Fruit fly (Drosophila melanogaster) whole organism, embryonic: ENCODE results near the gene DNaseII.

Experiments
- ATbp ChIP-seq: fragments of 200-800 bp; sonication (Bioruptor generic); optimal IDR thresholded peaks from 2 replicates; lab custom pipeline; 2017; ENCODE audit warnings: missing biosample characterization, mild to moderate bottlenecking, missing genetic modification characterization, missing genetic modification reagents
- Antp ChIP-seq: fragments of 200-800 bp; sonication (Bioruptor generic); optimal IDR thresholded peaks from 3 replicates; lab custom pipeline; 2016; ENCODE audit warnings: missing biosample characterization, missing genetic modification characterization
- Awh ChIP-seq: fragments of 200-800 bp; sonication (Bioruptor generic); IDR thresholded peaks from 2 replicates; pipeline ENCODE4, ENCODE4 v1.3.6; 2022; ENCODE audit warnings: missing biosample characterization, missing genetic modification characterization
- BtbVII ChIP-seq: fragments of 200-800 bp; sonication (Bioruptor generic); optimal IDR thresholded peaks from 3 replicates; lab custom pipeline; 2017; ENCODE audit warnings: missing biosample characterization, mild to moderate bottlenecking, missing genetic modification characterization
- Bteb2 ChIP-seq: fragments of 200-800 bp; sonication (Bioruptor generic); optimal IDR thresholded peaks from 2 replicates; lab custom pipeline; 2016; ENCODE audit warnings: missing biosample characterization, missing genetic modification characterization
- CG11504 ChIP-seq: fragments of 200-800 bp; sonication (Bioruptor generic); optimal IDR thresholded peaks from 3 replicates; lab custom pipeline; 2019; ENCODE audit warnings: missing biosample characterization, mild to moderate bottlenecking, missing genetic modification characterization, moderate library complexity
- CG12155 ChIP-seq: fragments of 200-800 bp; sonication (Bioruptor generic); optimal IDR thresholded peaks from 3 replicates; lab custom pipeline; 2016; ENCODE audit warnings: missing biosample characterization, missing genetic modification characterization
- CG13624 ChIP-seq: fragments of 200-800 bp; sonication (Bioruptor generic); optimal IDR thresholded peaks from 2 replicates; lab custom pipeline; 2016; ENCODE audit warnings: missing biosample characterization, missing genetic modification characterization
- CG14441 ChIP-seq: fragments of 200-800 bp; sonication (Bioruptor generic); IDR thresholded peaks from 2 replicates; pipeline ENCODE4 v1.3.6; 2022; ENCODE audit warnings: missing biosample characterization, missing genetic modification characterization
- CG14860 ChIP-seq: fragments of 200-800 bp; sonication (Bioruptor generic); IDR thresholded peaks from 3 replicates; pipeline ENCODE4 v1.3.6; 2022; ENCODE audit warnings: missing biosample characterization, missing genetic modification characterization; ENCODE audit not compliant: partially characterized antibody
- CG16779 ChIP-seq: fragments of 200-800 bp; sonication (Bioruptor generic); IDR thresholded peaks from 2 replicates; pipeline ENCODE4 v1.3.6; 2022; ENCODE audit warnings: missing biosample characterization, missing genetic modification characterization
- CG18011 ChIP-seq: fragments of 200-800 bp; sonication (Bioruptor generic); optimal IDR thresholded peaks from 2 replicates; lab custom pipeline; 2017; ENCODE audit warnings: missing biosample characterization, missing genetic modification characterization, mild to moderate bottlenecking, moderate library complexity, missing genotype
- CG18262 ChIP-seq: fragments of 200-800 bp; optimal IDR thresholded peaks from 3 replicates; lab custom pipeline; 2019; ENCODE audit warnings: missing biosample characterization, mild to moderate bottlenecking, missing genetic modification characterization, moderate library complexity
- CG2129 ChIP-seq: fragments of 200-800 bp; sonication (Bioruptor generic); IDR thresholded peaks from 2 replicates; pipeline ENCODE4 v1.3.6; 2022; ENCODE audit warnings: missing biosample characterization, missing genetic modification characterization; ENCODE audit not compliant: partially characterized antibody
- CG34376 ChIP-seq: fragments of 200-800 bp; sonication (Bioruptor generic); optimal IDR thresholded peaks from 2 replicates; lab custom pipeline; 2018; ENCODE audit warnings: missing biosample characterization, mild to moderate bottlenecking, missing genetic modification characterization
- CG34422 ChIP-seq: fragments of 200-800 bp; sonication (Bioruptor generic); IDR thresholded peaks from 3 replicates; pipeline ENCODE4 v1.3.6; 2022; ENCODE audit warnings: missing biosample characterization, missing genetic modification characterization
- CG3838 ChIP-seq: fragments of 200-800 bp; sonication (Bioruptor generic); optimal IDR thresholded peaks from 3 replicates; lab custom pipeline; 2016; ENCODE audit warnings: missing biosample characterization, missing genetic modification characterization
- CG43689 ChIP-seq: fragments of 200-800 bp; sonication (Bioruptor generic); IDR thresholded peaks from 2 replicates; pipeline ENCODE4 v1.3.6; 2022; ENCODE audit warnings: missing biosample characterization, missing genetic modification characterization
- CG6272 ChIP-seq: fragments of 200-800 bp; sonication (Bioruptor generic); IDR thresholded peaks from 2 replicates; pipeline ENCODE4 v1.3.6; 2022; ENCODE audit warnings: missing biosample characterization, missing genetic modification characterization
- CG8281 ChIP-seq: fragments of 200-800 bp; sonication (Bioruptor generic); optimal IDR thresholded peaks from 2 replicates; lab custom pipeline; 2018; ENCODE audit warnings: missing biosample characterization, mild to moderate bottlenecking, missing genetic modification characterization, moderate library complexity
- CrebB ChIP-seq: fragments of 200-800 bp; sonication (Bioruptor generic); optimal IDR thresholded peaks from 3 replicates; lab custom pipeline; 2018; ENCODE audit warnings: missing biosample characterization, mild to moderate bottlenecking, missing genetic modification characterization
- D19A ChIP-seq: fragments of 200-800 bp; optimal IDR thresholded peaks from 3 replicates; lab custom pipeline; 2019; ENCODE audit warnings: missing biosample characterization, mild to moderate bottlenecking, missing genetic modification characterization, moderate library complexity
- D19B ChIP-seq: fragments of 200-800 bp; sonication (Bioruptor generic); optimal IDR thresholded peaks from 2 replicates; lab custom pipeline; 2017; ENCODE audit warnings: missing biosample characterization, mild to moderate bottlenecking, missing genetic modification characterization
- Dip3 ChIP-seq: fragments of 200-800 bp; sonication (Bioruptor generic); optimal IDR thresholded peaks from 3 replicates; lab custom pipeline; 2016; ENCODE audit warnings: missing biosample characterization, missing genetic modification characterization
- H2.0 ChIP-seq: fragments of 200-800 bp; sonication (Bioruptor generic); IDR thresholded peaks from 2 replicates; pipeline ENCODE4 v1.3.6; 2022; ENCODE audit warnings: missing biosample characterization, missing genetic modification characterization
- HmgZ ChIP-seq: fragments of 200-800 bp; sonication (Bioruptor generic); optimal IDR thresholded peaks from 2 replicates; lab custom pipeline; 2018; ENCODE audit warnings: missing biosample characterization, mild to moderate bottlenecking, missing genetic modification characterization
- Meics ChIP-seq: fragments of 200-800 bp; sonication (Bioruptor generic); optimal IDR thresholded peaks from 2 replicates; lab custom pipeline; 2017; ENCODE audit warnings: missing biosample characterization, mild to moderate bottlenecking, missing genetic modification characterization
- Pdp1 ChIP-seq, 2 experiments: fragments of 200-800 bp; sonication (Bioruptor generic); optimal IDR thresholded peaks; 3 replicates each; lab custom pipeline; 2016; ENCODE audit warnings: missing biosample characterization in 2 of 2, missing genetic modification characterization in 2 of 2, mild to moderate bottlenecking in 1 of 2, moderate library complexity in 1 of 2
- Six4 ChIP-seq: fragments of 200-800 bp; sonication (Bioruptor generic); optimal IDR thresholded peaks from 2 replicates; lab custom pipeline; 2016; ENCODE audit warnings: missing biosample characterization, missing genetic modification characterization
- Sox100B ChIP-seq: fragments of 200-800 bp; sonication (Bioruptor generic); optimal IDR thresholded peaks from 3 replicates; lab custom pipeline; 2018; ENCODE audit warnings: missing biosample characterization, mild to moderate bottlenecking, missing genetic modification characterization
- Sry-δ ChIP-seq: fragments of 200-800 bp; sonication (Bioruptor generic); optimal IDR thresholded peaks from 2 replicates; lab custom pipeline; 2016; ENCODE audit warnings: missing biosample characterization, missing genetic modification characterization
- ato ChIP-seq: fragments of 200-800 bp; sonication (Bioruptor generic); IDR thresholded peaks from 2 replicates; pipeline ENCODE4 v1.3.6; 2022; ENCODE audit warnings: missing biosample characterization, missing genetic modification characterization; ENCODE audit not compliant: partially characterized antibody
- chinmo ChIP-seq: fragments of 200-800 bp; sonication (Bioruptor generic); IDR thresholded peaks from 4 replicates; pipeline ENCODE4 v1.3.6; 2022; ENCODE audit warnings: missing biosample characterization, missing genetic modification characterization; ENCODE audit not compliant: partially characterized antibody
- chn ChIP-seq: fragments of 200-800 bp; sonication (Bioruptor generic); optimal IDR thresholded peaks from 2 replicates; lab custom pipeline; 2016; ENCODE audit warnings: missing biosample characterization, missing genetic modification characterization
- dimm ChIP-seq: fragments of 200-800 bp; sonication (Bioruptor generic); IDR thresholded peaks from 2 replicates; pipeline ENCODE4 v1.3.6; 2022; ENCODE audit warnings: missing biosample characterization, missing genetic modification characterization
- disco-r ChIP-seq: fragments of 200-800 bp; sonication (Bioruptor generic); optimal IDR thresholded peaks from 2 replicates; lab custom pipeline; 2016; ENCODE audit warnings: missing biosample characterization, missing genetic modification characterization
- dm ChIP-seq: fragments of 200-800 bp; sonication (Bioruptor generic); optimal IDR thresholded peaks from 3 replicates; lab custom pipeline; 2016; ENCODE audit warnings: missing biosample characterization, missing genetic modification characterization
- gcm2 ChIP-seq: fragments of 200-800 bp; sonication (Bioruptor generic); optimal IDR thresholded peaks from 2 replicates; lab custom pipeline; 2016; ENCODE audit warnings: missing biosample characterization, missing genetic modification characterization
- hb ChIP-seq: fragments of 200-800 bp; sonication (Bioruptor generic); IDR thresholded peaks from 3 replicates; pipeline ENCODE4 v1.3.6; 2022; ENCODE audit warnings: missing biosample characterization, missing genetic modification characterization; ENCODE audit not compliant: partially characterized antibody
- hbn ChIP-seq: fragments of 200-800 bp; sonication (Bioruptor generic); IDR thresholded peaks from 2 replicates; pipeline ENCODE4 v1.3.6; 2022; ENCODE audit warnings: missing biosample characterization, missing genetic modification characterization; ENCODE audit not compliant: partially characterized antibody
- inv ChIP-seq: fragments of 200-800 bp; sonication (Bioruptor generic); IDR thresholded peaks from 2 replicates; pipeline ENCODE4 v1.3.6; 2022; ENCODE audit warnings: missing biosample characterization, missing genetic modification characterization; ENCODE audit not compliant: partially characterized antibody
- lilli ChIP-seq: fragments of 200-800 bp; sonication (Bioruptor generic); optimal IDR thresholded peaks from 3 replicates; lab custom pipeline; 2016; ENCODE audit warnings: missing biosample characterization, missing genetic modification characterization
- pum ChIP-seq: fragments of 200-800 bp; sonication (Bioruptor generic); optimal IDR thresholded peaks from 2 replicates; lab custom pipeline; 2016; ENCODE audit warnings: missing biosample characterization, missing genetic modification characterization
- repo ChIP-seq: fragments of 200-800 bp; sonication (Bioruptor generic); optimal IDR thresholded peaks from 2 replicates; lab custom pipeline; 2016; ENCODE audit warnings: missing biosample characterization, missing genetic modification characterization
- slbo ChIP-seq: fragments of 200-800 bp; sonication (Bioruptor generic); IDR thresholded peaks from 2 replicates; pipeline ENCODE4 v1.3.6; 2022; ENCODE audit warnings: missing biosample characterization, missing genetic modification characterization
- tin ChIP-seq: fragments of 200-800 bp; sonication (Bioruptor generic); optimal IDR thresholded peaks from 3 replicates; lab custom pipeline; 2016; ENCODE audit warnings: missing biosample characterization, missing genetic modification characterization
- tna ChIP-seq: fragments of 200-800 bp; sonication (Bioruptor generic); IDR thresholded peaks from 2 replicates; pipeline ENCODE4 v1.3.6; 2022; ENCODE audit warnings: missing biosample characterization, missing genetic modification characterization; ENCODE audit not compliant: partially characterized antibody
- tup ChIP-seq: fragments of 200-800 bp; sonication (Bioruptor generic); optimal IDR thresholded peaks from 2 replicates; lab custom pipeline; 2016; ENCODE audit warnings: missing biosample characterization, mild to moderate bottlenecking, missing genetic modification characterization, moderate library complexity
- vnd ChIP-seq: fragments of 200-800 bp; sonication (Bioruptor generic); IDR thresholded peaks from 3 replicates; pipeline ENCODE4 v1.3.6; 2022; ENCODE audit warnings: missing biosample characterization, missing genetic modification characterization; ENCODE audit not compliant: partially characterized antibody
- yki ChIP-seq: fragments of >200 bp; optimal IDR thresholded peaks from 3 replicates; lab custom pipeline; 2018

DNaseII gene

dm6 chr3R:18049272-18050015 lies 30.3 kb downstream of the DNaseII start (continued):
- TF ChIP-seq chinmo (GFP tag; lab: Robert Waterston, UW) = no peak
- no peak for TF ChIP-seq Awh
- no peak for TF ChIP-seq repo (GFP tag; lab: Kevin White, UChicago)
- peak; percentile 30 to 57 for TF ChIP-seq Pdp1 (GFP tag; optimal IDR thresholded peaks at IDR 0.05; lab: Kevin White, UChicago)
- TF ChIP-seq CG34376 = no peak
- no peak for TF ChIP-seq Sry-δ (GFP tag; lab: Kevin White, UChicago)
- peak; percentile 62 for TF ChIP-seq tin (GFP tag; lab: Kevin White, UChicago)
- peak; percentile 80 for TF ChIP-seq CG11504 (tag; lab: Kevin White, UChicago)
- no peak for TF ChIP-seq CG43689 (GFP tag; lab: Robert Waterston, UW)
- no peak for TF ChIP-seq CG16779 (GFP tag; lab: Robert Waterston, UW)
- TF ChIP-seq ato (GFP tag; lab: Robert Waterston, UW) = no peak
- TF ChIP-seq gcm2 (GFP tag; lab: Kevin White, UChicago) = peak; percentile 9
- TF ChIP-seq disco-r = no peak
- no peak for TF ChIP-seq CrebB (tag; lab: Kevin White, UChicago)
- TF ChIP-seq pum (GFP tag; lab: Kevin White, UChicago) = peak; percentile 28
- TF ChIP-seq hbn = no peak
- TF ChIP-seq CG18011 (GFP tag; lab: Kevin White, UChicago) = peak; percentile 31
- TF ChIP-seq H2.0 (GFP tag; lab: Robert Waterston, UW) = peak; percentile 26; the same call in 1 of the 2 replicates
- no peak for TF ChIP-seq CG14441
- TF ChIP-seq vnd = no peak
- no peak for TF ChIP-seq tup (GFP tag; lab: Kevin White, UChicago)
- peak; percentile 63 for TF ChIP-seq slbo (GFP tag; lab: Robert Waterston, UW)
- peak; percentile 34 for TF ChIP-seq HmgZ (tag; lab: Kevin White, UChicago)
- TF ChIP-seq ATbp (GFP tag; lab: Kevin White, UChicago) = peak; percentile 61
- TF ChIP-seq yki (lab: Kevin White, UChicago) = no peak
- TF ChIP-seq CG6272 (GFP tag; lab: Robert Waterston, UW) = no peak
- peak; percentile 75 for TF ChIP-seq Sox100B (GFP tag; lab: Kevin White, UChicago)
- no peak for TF ChIP-seq CG14860 (GFP tag; lab: Robert Waterston, UW)
- TF ChIP-seq Meics (GFP tag; lab: Kevin White, UChicago) = peak; percentile 71
- TF ChIP-seq D19B = peak; percentile 86
- TF ChIP-seq tna (GFP tag; lab: Robert Waterston, UW) = no peak
- no peak for TF ChIP-seq hb (GFP tag; lab: Robert Waterston, UW)
- peak; percentile 62 for TF ChIP-seq D19A (tag; lab: Kevin White, UChicago)
- no peak for TF ChIP-seq CG2129
- TF ChIP-seq dimm (GFP tag; lab: Robert Waterston, UW) = no peak
- no peak for TF ChIP-seq Bteb2
- peak; percentile 6 for TF ChIP-seq CG13624
- TF ChIP-seq Six4 (GFP tag; lab: Kevin White, UChicago) = peak; percentile 56
- peak; percentile 4 for TF ChIP-seq dm (GFP tag; lab: Kevin White, UChicago)
- TF ChIP-seq chn = peak; percentile 61
- TF ChIP-seq CG12155 (GFP tag; lab: Kevin White, UChicago) = peak; percentile 68
- peak; percentile 27 for TF ChIP-seq Antp (GFP tag; lab: Kevin White, UChicago)
- peak; percentile 13 for TF ChIP-seq CG8281
- peak; percentile 87 for TF ChIP-seq CG18262
- TF ChIP-seq CG3838 = no peak
- peak; percentile 58 for TF ChIP-seq lilli (GFP tag; lab: Kevin White, UChicago)
- TF ChIP-seq Dip3 (GFP tag; lab: Kevin White, UChicago) = no peak
- TF ChIP-seq CG34422 (GFP tag; lab: Robert Waterston, UW) = no peak
- TF ChIP-seq inv = no peak
- TF ChIP-seq BtbVII (GFP tag; lab: Kevin White, UChicago) = peak; percentile 34
